Worm (Caenorhabditis elegans) whole organism, L4 larva: Measurements from ENCODE around the gene F18F11.4.

ENCODE experiments used
- D1046.2 ChIP-seq: fragments of 200-800 bp; sonication (Bioruptor generic); IDR thresholded peaks from 2 replicates; pipeline ENCODE4 v1.3.6; 2022; ENCODE audit warnings: missing genetic modification characterization, missing compliant biosample characterization
- F10B5.3 ChIP-seq: sonication (generic microtip); optimal IDR thresholded peaks from 2 replicates; lab custom pipeline; 2016; ENCODE audit warnings: mild to moderate bottlenecking, missing genetic modification characterization, missing compliant biosample characterization
- F26F4.8 ChIP-seq: fragments of 200-800 bp; sonication (Bioruptor generic); conservative IDR thresholded peaks from 2 replicates; pipeline ENCODE4 v1.3.6; 2022; ENCODE audit warnings: missing genetic modification characterization, missing compliant biosample characterization
- R02D3.7 ChIP-seq: fragments of 150-350 bp; sonication (generic microtip); optimal IDR thresholded peaks from 3 replicates; lab custom pipeline; 2014; ENCODE audit warnings: missing biosample characterization, missing genetic modification characterization
- T20F7.1 ChIP-seq: fragments of 200-800 bp; sonication (Bioruptor generic); optimal IDR thresholded peaks from 2 replicates; lab custom pipeline; 2018; ENCODE audit warnings: mild to moderate bottlenecking, missing genetic modification characterization, missing compliant biosample characterization
- T26A8.4 ChIP-seq: fragments of 200-800 bp; sonication (Bioruptor generic); IDR thresholded peaks from 2 replicates; pipeline ENCODE4 v1.3.6; 2022; ENCODE audit warnings: missing genetic modification characterization, missing compliant biosample characterization
- ZK546.5 ChIP-seq, 2 experiments: sonication (generic microtip); optimal IDR thresholded peaks; 2 replicates each; lab custom pipeline; 2017; ENCODE audit warnings: missing biosample characterization in 2 of 2, missing genetic modification characterization in 2 of 2
- aha-1 ChIP-seq: fragments of 150-350 bp; peaks from one replicate; lab custom pipeline; 2014; ENCODE audit warnings: missing biosample characterization, missing genetic modification characterization
- aly-2 ChIP-seq: sonication (generic microtip); optimal IDR thresholded peaks from 2 replicates; lab custom pipeline; 2018; ENCODE audit warnings: missing biosample characterization, missing genetic modification characterization
- ama-1 ChIP-seq: fragments of 150-350 bp; optimal IDR thresholded peaks from 2 replicates; lab custom pipeline; 2014; ENCODE audit warnings: inconsistent platforms, mixed read lengths
- arid-1 ChIP-seq: fragments of 200-800 bp; sonication (Bioruptor generic); conservative IDR thresholded peaks from 2 replicates; pipeline ENCODE4 v1.3.6; 2022; ENCODE audit warnings: missing genetic modification reagents, missing genetic modification characterization, missing compliant biosample characterization
- ceh-62 ChIP-seq: sonication (generic microtip); optimal IDR thresholded peaks from 2 replicates; lab custom pipeline; 2017; ENCODE audit warnings: missing biosample characterization, missing genetic modification characterization
- ceh-82 ChIP-seq: sonication (generic microtip); optimal IDR thresholded peaks from 2 replicates; lab custom pipeline; 2017; ENCODE audit warnings: missing biosample characterization, missing genetic modification characterization
- ces-1 ChIP-seq: fragments of 150-350 bp; sonication (generic microtip); optimal IDR thresholded peaks from 4 replicates; lab custom pipeline; 2014; ENCODE audit warnings: missing biosample characterization, missing genetic modification reagents, missing genetic modification characterization
- ctbp-1 ChIP-seq: fragments of 200-800 bp; sonication (Bioruptor generic); IDR thresholded peaks from 2 replicates; pipeline ENCODE4 v1.3.6; 2022; ENCODE audit warnings: missing genetic modification reagents, missing genetic modification characterization, missing compliant biosample characterization
- daf-12 ChIP-seq: fragments of 150-350 bp; optimal IDR thresholded peaks from 2 replicates; lab custom pipeline; 2014; ENCODE audit warnings: missing biosample characterization, missing genetic modification reagents, missing genetic modification characterization
- dmd-9 ChIP-seq: fragments of 200-800 bp; sonication (Bioruptor generic); IDR thresholded peaks from 2 replicates; pipeline ENCODE4 v1.3.6; 2022; ENCODE audit warnings: missing genetic modification reagents, missing genetic modification characterization, missing compliant biosample characterization
- dve-1 ChIP-seq: sonication (generic microtip); optimal IDR thresholded peaks from 2 replicates; lab custom pipeline; 2017; ENCODE audit warnings: antibody characterized with exemption, mild to moderate bottlenecking, missing genetic modification characterization, missing compliant biosample characterization; ENCODE audit not compliant: insufficient read depth
- hif-1 ChIP-seq, 2 experiments: sonication (generic microtip); optimal IDR thresholded peaks; 2 replicates each; lab custom pipeline; 2016 to 2017; ENCODE audit warnings: missing compliant biosample characterization in 2 of 2, missing genetic modification characterization in 2 of 2, missing genetic modification reagents in 2 of 2, missing genotype in 2 of 2, mild to moderate bottlenecking in 1 of 2
- hmg-1.1 ChIP-seq: fragments of 200-800 bp; sonication (Bioruptor generic); IDR thresholded peaks from 2 replicates; pipeline ENCODE4 v1.3.6; 2022; ENCODE audit warnings: missing genetic modification reagents, missing genetic modification characterization, missing compliant biosample characterization
- jun-1 ChIP-seq: fragments of 150-350 bp; optimal IDR thresholded peaks from 2 replicates; lab custom pipeline; 2014; ENCODE audit warnings: missing biosample characterization, missing genetic modification reagents, missing genetic modification characterization
- lim-7 ChIP-seq: fragments of 200-800 bp; sonication (Bioruptor generic); IDR thresholded peaks from 2 replicates; pipeline ENCODE4 v1.3.6; 2022; ENCODE audit warnings: missing genetic modification characterization, missing compliant biosample characterization
- lin-1 ChIP-seq: fragments of 200-800 bp; sonication (Bioruptor generic); IDR thresholded peaks from 2 replicates; pipeline ENCODE4 v1.3.6; 2022; ENCODE audit warnings: missing genetic modification reagents, missing genetic modification characterization, missing compliant biosample characterization
- lin-13 ChIP-seq: fragments of 150-350 bp; optimal IDR thresholded peaks from 2 replicates; lab custom pipeline; 2014; ENCODE audit warnings: missing biosample characterization, missing genetic modification reagents, missing genetic modification characterization
- lin-15B ChIP-seq: fragments of 150-350 bp; sonication (generic microtip); optimal IDR thresholded peaks from 3 replicates; lab custom pipeline; 2014; ENCODE audit warnings: missing biosample characterization, missing genetic modification characterization
- lin-29 ChIP-seq: fragments of 200-800 bp; sonication (Bioruptor generic); IDR thresholded peaks from 2 replicates; pipeline ENCODE4 v1.3.6; 2022; ENCODE audit warnings: missing genetic modification reagents, missing genetic modification characterization, missing compliant biosample characterization
- lin-38 ChIP-seq: fragments of 200-800 bp; sonication (Bioruptor generic); IDR thresholded peaks from 2 replicates; pipeline ENCODE4 v1.3.6; 2022; ENCODE audit warnings: missing genetic modification reagents, missing genetic modification characterization, missing compliant biosample characterization
- lin-39 ChIP-seq: fragments of 150-350 bp; optimal IDR thresholded peaks from 2 replicates; lab custom pipeline; 2014; ENCODE audit warnings: missing biosample characterization, missing genetic modification reagents, missing genetic modification characterization
- lir-3 ChIP-seq: sonication (generic microtip); optimal IDR thresholded peaks from 2 replicates; lab custom pipeline; 2016; ENCODE audit warnings: mild to moderate bottlenecking, missing genetic modification characterization, missing compliant biosample characterization
- lsy-2 ChIP-seq, 2 experiments: fragments of 150-350 bp in 1 of 2; sonication (generic microtip) in 1 of 2; optimal IDR thresholded peaks; 2 replicates each; lab custom pipeline; 2014 to 2017; ENCODE audit warnings: missing biosample characterization in 2 of 2, missing genetic modification characterization in 2 of 2
- mep-1 ChIP-seq: fragments of 150-350 bp; sonication (generic microtip); optimal IDR thresholded peaks from 3 replicates; lab custom pipeline; 2014; ENCODE audit warnings: missing biosample characterization, missing genetic modification characterization
- mxl-2 ChIP-seq: fragments of 200-800 bp; sonication (Bioruptor generic); conservative IDR thresholded peaks from 2 replicates; pipeline ENCODE4 v1.3.6; 2022; ENCODE audit warnings: missing genetic modification reagents, missing genetic modification characterization, missing compliant biosample characterization
- mxl-3 ChIP-seq: fragments of 200-800 bp; sonication (Bioruptor generic); optimal IDR thresholded peaks from 2 replicates; lab custom pipeline; 2018; ENCODE audit warnings: mild to moderate bottlenecking, missing genetic modification characterization, missing compliant biosample characterization
- nhr-102 ChIP-seq: sonication (generic microtip); optimal IDR thresholded peaks from 2 replicates; lab custom pipeline; 2016; ENCODE audit warnings: mild to moderate bottlenecking, missing genetic modification characterization, moderate library complexity, missing compliant biosample characterization
- nhr-11 ChIP-seq: fragments of 150-350 bp; optimal IDR thresholded peaks from 2 replicates; lab custom pipeline; 2014; ENCODE audit warnings: missing biosample characterization, missing genetic modification characterization
- nhr-25 ChIP-seq: sonication (generic microtip); optimal IDR thresholded peaks from 2 replicates; lab custom pipeline; 2017; ENCODE audit warnings: missing genetic modification characterization, mild to moderate bottlenecking, missing compliant biosample characterization, antibody characterized with exemption, moderate library complexity, borderline replicate concordance; ENCODE audit not compliant: insufficient read depth
- nhr-41 ChIP-seq: fragments of 200-800 bp; sonication (Bioruptor generic); IDR thresholded peaks from 2 replicates; pipeline ENCODE4 v1.3.6; 2022; ENCODE audit warnings: missing genetic modification reagents, missing genetic modification characterization, missing compliant biosample characterization
- nhr-76 ChIP-seq: fragments of 150-350 bp; optimal IDR thresholded peaks from 2 replicates; lab custom pipeline; 2014; ENCODE audit warnings: missing biosample characterization, missing genetic modification characterization
- nhr-77 ChIP-seq: fragments of 150-350 bp; optimal IDR thresholded peaks from 2 replicates; lab custom pipeline; 2014; ENCODE audit warnings: missing biosample characterization, missing genetic modification characterization
- rbr-2 ChIP-seq: sonication (generic microtip); optimal IDR thresholded peaks from 2 replicates; lab custom pipeline; 2016; ENCODE audit warnings: missing genotype, missing genetic modification characterization, missing compliant biosample characterization
- saeg-2 ChIP-seq: fragments of 200-800 bp; sonication (Bioruptor generic); IDR thresholded peaks from 2 replicates; pipeline ENCODE4 v1.3.6; 2022; ENCODE audit warnings: missing genetic modification reagents, missing genetic modification characterization, missing compliant biosample characterization
- set-16 ChIP-seq: fragments of 200-800 bp; sonication (Bioruptor generic); IDR thresholded peaks from 2 replicates; pipeline ENCODE4 v1.3.6; 2022; ENCODE audit warnings: missing genetic modification reagents, missing genetic modification characterization, missing compliant biosample characterization
- skn-1 ChIP-seq: fragments of 150-350 bp; optimal IDR thresholded peaks from 2 replicates; lab custom pipeline; 2014; ENCODE audit warnings: missing biosample characterization, missing genetic modification characterization
- snpc-4 ChIP-seq: fragments of 150-350 bp; optimal IDR thresholded peaks from 2 replicates; lab custom pipeline; 2014; ENCODE audit warnings: missing biosample characterization, missing genetic modification characterization
- spr-3 ChIP-seq: fragments of 200-800 bp; sonication (Bioruptor generic); optimal IDR thresholded peaks from 2 replicates; lab custom pipeline; 2018; ENCODE audit warnings: mild to moderate bottlenecking, missing genetic modification characterization, missing compliant biosample characterization
- tra-1 ChIP-seq: fragments of 200-800 bp; sonication (Bioruptor generic); IDR thresholded peaks from 2 replicates; pipeline ENCODE4 v1.3.6; 2022; ENCODE audit warnings: missing genetic modification reagents, missing genetic modification characterization, missing compliant biosample characterization
- unc-130 ChIP-seq: sonication (generic microtip); optimal IDR thresholded peaks from 2 replicates; lab custom pipeline; 2016; ENCODE audit warnings: missing genetic modification reagents, missing genetic modification characterization, missing compliant biosample characterization
- unc-62 ChIP-seq, 3 experiments: fragments of 150-350 bp in 1 of 3; sonication (generic microtip); optimal IDR thresholded peaks in 2 of 3; peaks in 1 of 3; 1 replicate in 1 of 3; 2 replicates in 2 of 3; lab custom pipeline; 2014 to 2017; ENCODE audit warnings: missing biosample characterization in 3 of 3, missing genetic modification characterization in 3 of 3, missing genetic modification reagents in 3 of 3, missing genotype in 1 of 3
- zag-1 ChIP-seq: fragments of 150-350 bp; optimal IDR thresholded peaks from 2 replicates; lab custom pipeline; 2014; ENCODE audit warnings: missing biosample characterization, missing genetic modification characterization
- ztf-11 ChIP-seq: fragments of 150-350 bp; optimal IDR thresholded peaks from 2 replicates; lab custom pipeline; 2014; ENCODE audit warnings: missing biosample characterization, missing genetic modification characterization
- ztf-7 ChIP-seq: fragments of 150-350 bp; optimal IDR thresholded peaks from 2 replicates; lab custom pipeline; 2014; ENCODE audit warnings: missing biosample characterization, missing genetic modification characterization

F18F11.4 gene

ce11 chrIV:294737-295136, 35.9 kb upstream of the F18F11.4 start (continued):
- TF ChIP-seq lin-1 (GFP tag; lab: Robert Waterston, UW): peak; percentile 38; the same call in 1 of the 2 replicates
- TF ChIP-seq ztf-7 (tag; lab: Kevin White, UChicago): no peak
- TF ChIP-seq R02D3.7 (tag; lab: Kevin White, UChicago): no peak
- TF ChIP-seq nhr-25 (tag; lab: Kevin White, UChicago): no peak
- no peak for TF ChIP-seq D1046.2
- no peak for TF ChIP-seq ceh-82 (tag; lab: Kevin White, UChicago)
- TF ChIP-seq ceh-62 (tag; lab: Kevin White, UChicago): no peak
- no peak for TF ChIP-seq nhr-11
- TF ChIP-seq lim-7: no peak
- TF ChIP-seq set-16 (GFP tag; lab: Robert Waterston, UW): no peak
- no peak for TF ChIP-seq aly-2 (tag; lab: Kevin White, UChicago)
- TF ChIP-seq mep-1 (tag; lab: Kevin White, UChicago): no peak

ce11 chrIV:295734-296201, 34.9 kb upstream of the F18F11.4 start:
- TF ChIP-seq daf-12 (tag; lab: Kevin White, UChicago) (no peak), hif-1 (tag; optimal IDR thresholded peaks at IDR 0.05; lab: Kevin White, UChicago) (no peak), lin-15B (tag; lab: Kevin White, UChicago) (no peak), aly-2 (tag; lab: Kevin White, UChicago) (no peak), dmd-9 (GFP tag; lab: Robert Waterston, UW) (no peak), nhr-41 (GFP tag; lab: Robert Waterston, UW) (no peak), ctbp-1 (GFP tag; lab: Robert Waterston, UW) (no peak), snpc-4 (tag; lab: Kevin White, UChicago) (no peak), lin-38 (GFP tag; lab: Robert Waterston, UW) (no peak), arid-1 (GFP tag; lab: Robert Waterston, UW) (no peak), nhr-102 (peak; percentile 54), nhr-76 (tag; lab: Kevin White, UChicago) (no peak), aha-1 (tag; lab: Kevin White, UChicago) (peak; percentile 85), lin-13 (GFP tag; lab: Kevin White, UChicago) (no peak), mxl-3 (GFP tag; lab: Kevin White, UChicago) (peak; percentile 44), T26A8.4 (GFP tag; lab: Robert Waterston, UW) (0 out of 2 replicates have a peak, but pooled peaks have one; percentile 31), T20F7.1 (GFP tag; lab: Kevin White, UChicago) (peak; percentile 17), hmg-1.1 (GFP tag; lab: Robert Waterston, UW) (no peak), nhr-77 (tag; lab: Kevin White, UChicago) (peak; percentile 69), lin-29 (GFP tag; lab: Robert Waterston, UW) (no peak), unc-130 (GFP tag; lab: Kevin White, UChicago) (no peak), F10B5.3 (tag; lab: Kevin White, UChicago) (no peak), mxl-2 (peak; percentile 49; the same call in 1 of the 2 replicates), tra-1 (GFP tag; lab: Robert Waterston, UW) (peak; percentile 60; the same call in 1 of the 2 replicates), dve-1 (peak; percentile 66), zag-1 (no peak), rbr-2 (tag; lab: Kevin White, UChicago) (no peak), ZK546.5 (tag; optimal IDR thresholded peaks at IDR 0.05; lab: Kevin White, UChicago) (no peak), ztf-11 (no peak), jun-1 (tag; lab: Kevin White, UChicago) (no peak), lsy-2 (tag; optimal IDR thresholded peaks at IDR 0.05; lab: Kevin White, UChicago) (no peak), unc-62 (GFP tag; optimal IDR thresholded peaks at IDR 0.05 in 1 of 2; lab: Kevin White, UChicago) (peak in 1 of 2 experiments; percentile 92), unc-62 (tag; optimal IDR thresholded peaks at IDR 0.05; lab: Kevin White, UChicago) (no peak), lir-3 (tag; lab: Kevin White, UChicago) (no peak), ama-1 (lab: Kevin White, UChicago) (no peak), F26F4.8 (GFP tag; lab: Robert Waterston, UW) (no peak), spr-3 (GFP tag; lab: Kevin White, UChicago) (no peak), lin-39 (tag; lab: Kevin White, UChicago) (no peak), ces-1 (no peak), saeg-2 (GFP tag; lab: Robert Waterston, UW) (0 out of 2 replicates have a peak, but pooled peaks have one; percentile 10), skn-1 (tag; lab: Kevin White, UChicago) (no peak)
